Worm (Caenorhabditis elegans) whole organism, late embryonic: ENCODE data around the gene dhs-18.

ENCODE experiments used
- C38D4.7 ChIP-seq: fragments of 200-800 bp; sonication (Bioruptor generic); optimal IDR thresholded peaks from 2 replicates; lab custom pipeline; 2018; ENCODE audit warnings: mild to moderate bottlenecking, missing genetic modification characterization, moderate library complexity, missing compliant biosample characterization
- F13H6.1 ChIP-seq: sonication (generic microtip); optimal IDR thresholded peaks from 2 replicates; lab custom pipeline; 2016; ENCODE audit warnings: missing genetic modification characterization, missing compliant biosample characterization
- K09A11.1 ChIP-seq: sonication (generic microtip); optimal IDR thresholded peaks from 2 replicates; lab custom pipeline; 2017; ENCODE audit warnings: antibody characterized with exemption, mild to moderate bottlenecking, missing genetic modification characterization, missing compliant biosample characterization; ENCODE audit not compliant: insufficient read depth
- Y22D7AL.16 ChIP-seq: sonication (generic microtip); optimal IDR thresholded peaks from 2 replicates; lab custom pipeline; 2016; ENCODE audit warnings: missing genetic modification characterization, missing compliant biosample characterization
- ahr-1 ChIP-seq: sonication (generic microtip); optimal IDR thresholded peaks from 2 replicates; lab custom pipeline; 2016; ENCODE audit warnings: missing genetic modification characterization, missing compliant biosample characterization
- ceh-14 ChIP-seq: sonication (generic microtip); optimal IDR thresholded peaks from 2 replicates; lab custom pipeline; 2016; ENCODE audit warnings: missing genotype, missing genetic modification characterization, missing compliant biosample characterization
- ceh-18 ChIP-seq: sonication (generic microtip); optimal IDR thresholded peaks from 2 replicates; lab custom pipeline; 2016; ENCODE audit warnings: missing genetic modification characterization, missing compliant biosample characterization
- ceh-22 ChIP-seq: sonication (generic microtip); optimal IDR thresholded peaks from 2 replicates; lab custom pipeline; 2017; ENCODE audit warnings: missing biosample characterization, missing genetic modification characterization
- ceh-30 ChIP-seq: fragments of 150-350 bp; optimal IDR thresholded peaks from 2 replicates; lab custom pipeline; 2014; ENCODE audit warnings: missing biosample characterization, missing genetic modification characterization
- ceh-31 ChIP-seq: sonication (generic microtip); optimal IDR thresholded peaks from 2 replicates; lab custom pipeline; 2016; ENCODE audit warnings: missing genetic modification characterization, missing compliant biosample characterization
- ceh-6 ChIP-seq: fragments of 200-800 bp; sonication (Bioruptor generic); optimal IDR thresholded peaks from 2 replicates; lab custom pipeline; 2018; ENCODE audit warnings: mild to moderate bottlenecking, missing genetic modification characterization, missing compliant biosample characterization
- che-1 ChIP-seq: sonication (generic microtip); optimal IDR thresholded peaks from 2 replicates; lab custom pipeline; 2016; ENCODE audit warnings: mild to moderate bottlenecking, missing genetic modification characterization, missing compliant biosample characterization
- dmd-4 ChIP-seq: sonication (generic microtip); optimal IDR thresholded peaks from 2 replicates; lab custom pipeline; 2016; ENCODE audit warnings: borderline replicate concordance, missing genetic modification characterization, missing compliant biosample characterization
- dve-1 ChIP-seq: sonication (generic microtip); optimal IDR thresholded peaks from 2 replicates; lab custom pipeline; 2017; ENCODE audit warnings: antibody characterized with exemption, mild to moderate bottlenecking, missing genetic modification characterization, missing compliant biosample characterization
- elt-2 ChIP-seq: sonication (generic microtip); optimal IDR thresholded peaks from 2 replicates; lab custom pipeline; 2016; ENCODE audit warnings: missing genetic modification reagents, missing genetic modification characterization, missing compliant biosample characterization
- elt-4 ChIP-seq: sonication (generic microtip); optimal IDR thresholded peaks from 2 replicates; lab custom pipeline; 2016; ENCODE audit warnings: missing genetic modification characterization, missing compliant biosample characterization
- eyg-1 ChIP-seq: sonication (generic microtip); optimal IDR thresholded peaks from 2 replicates; lab custom pipeline; 2016; ENCODE audit warnings: missing genotype, missing genetic modification characterization, missing compliant biosample characterization
- fax-1 ChIP-seq: sonication (generic microtip); optimal IDR thresholded peaks from 2 replicates; lab custom pipeline; 2016; ENCODE audit warnings: missing genotype, missing genetic modification characterization, missing compliant biosample characterization
- fkh-6 ChIP-seq: sonication (generic microtip); optimal IDR thresholded peaks from 2 replicates; lab custom pipeline; 2016; ENCODE audit warnings: missing genetic modification characterization, missing compliant biosample characterization
- hlh-13 ChIP-seq: fragments of 200-800 bp; sonication (Bioruptor generic); optimal IDR thresholded peaks from 2 replicates; lab custom pipeline; 2018; ENCODE audit warnings: mild to moderate bottlenecking, missing genetic modification characterization, missing compliant biosample characterization
- hlh-30 ChIP-seq: sonication (generic microtip); optimal IDR thresholded peaks from 2 replicates; lab custom pipeline; 2017; ENCODE audit warnings: antibody characterized with exemption, missing genetic modification characterization, missing compliant biosample characterization; ENCODE audit not compliant: insufficient read depth
- lin-11 ChIP-seq: fragments of 200-800 bp; sonication (Bioruptor generic); optimal IDR thresholded peaks from 2 replicates; lab custom pipeline; 2018; ENCODE audit warnings: mild to moderate bottlenecking, missing genetic modification characterization, missing compliant biosample characterization
- madf-2 ChIP-seq: sonication (generic microtip); optimal IDR thresholded peaks from 2 replicates; lab custom pipeline; 2017; ENCODE audit warnings: missing genetic modification characterization, missing compliant biosample characterization
- mec-3 ChIP-seq: sonication (generic microtip); optimal IDR thresholded peaks from 2 replicates; lab custom pipeline; 2016; ENCODE audit warnings: borderline replicate concordance, missing genetic modification characterization, missing compliant biosample characterization
- npax-4 ChIP-seq: sonication (generic microtip); optimal IDR thresholded peaks from 2 replicates; lab custom pipeline; 2016; ENCODE audit warnings: missing genetic modification characterization, missing compliant biosample characterization
- pag-3 ChIP-seq: sonication (generic microtip); optimal IDR thresholded peaks from 2 replicates; lab custom pipeline; 2016; ENCODE audit warnings: missing compliant biosample characterization, missing genetic modification characterization, borderline replicate concordance
- pat-9 ChIP-seq: fragments of 200-800 bp; sonication (Bioruptor generic); optimal IDR thresholded peaks from 2 replicates; lab custom pipeline; 2018; ENCODE audit warnings: mild to moderate bottlenecking, missing genetic modification characterization, moderate library complexity, missing compliant biosample characterization
- pha-2 ChIP-seq: sonication (generic microtip); optimal IDR thresholded peaks from 2 replicates; lab custom pipeline; 2017; ENCODE audit warnings: mild to moderate bottlenecking, missing genetic modification characterization, missing compliant biosample characterization
- pros-1 ChIP-seq: fragments of 150-350 bp; optimal IDR thresholded peaks from 2 replicates; lab custom pipeline; 2014; ENCODE audit warnings: missing biosample characterization, missing genetic modification reagents, missing genetic modification characterization
- ref-2 ChIP-seq: sonication (generic microtip); optimal IDR thresholded peaks from 2 replicates; lab custom pipeline; 2016; ENCODE audit warnings: missing genetic modification characterization, missing compliant biosample characterization
- rnt-1 ChIP-seq: sonication (generic microtip); optimal IDR thresholded peaks from 2 replicates; lab custom pipeline; 2016; ENCODE audit warnings: missing genetic modification characterization, missing compliant biosample characterization
- sdc-2 ChIP-seq: sonication (generic microtip); optimal IDR thresholded peaks from 2 replicates; lab custom pipeline; 2016; ENCODE audit warnings: missing genotype, missing genetic modification characterization, missing compliant biosample characterization
- tbx-7 ChIP-seq: sonication (generic microtip); optimal IDR thresholded peaks from 2 replicates; lab custom pipeline; 2016; ENCODE audit warnings: missing genotype, missing genetic modification characterization, missing compliant biosample characterization
- ttx-3 ChIP-seq: sonication (generic microtip); optimal IDR thresholded peaks from 2 replicates; lab custom pipeline; 2016; ENCODE audit warnings: missing genetic modification reagents, missing genetic modification characterization, missing compliant biosample characterization
- unc-42 ChIP-seq: sonication (generic microtip); optimal IDR thresholded peaks from 2 replicates; lab custom pipeline; 2016; ENCODE audit warnings: missing genotype, missing genetic modification characterization, missing compliant biosample characterization
- unc-55 ChIP-seq: sonication (generic microtip); optimal IDR thresholded peaks from 2 replicates; lab custom pipeline; 2017; ENCODE audit warnings: missing biosample characterization, missing genetic modification reagents, missing genetic modification characterization
- unc-86 ChIP-seq: sonication (generic microtip); optimal IDR thresholded peaks from 2 replicates; lab custom pipeline; 2016; ENCODE audit warnings: missing genetic modification characterization, missing compliant biosample characterization
- zip-5 ChIP-seq: sonication (generic microtip); optimal IDR thresholded peaks from 2 replicates; lab custom pipeline; 2016; ENCODE audit warnings: missing genetic modification characterization, missing compliant biosample characterization
- ztf-16 ChIP-seq: sonication (generic microtip); optimal IDR thresholded peaks from 2 replicates; lab custom pipeline; 2017; ENCODE audit warnings: missing genetic modification characterization, missing compliant biosample characterization

The dhs-18 gene

ce11 chrV:11070388-11070787 is 23.8 kb upstream of the dhs-18 start:
- TF ChIP-seq rnt-1 (tag; lab: Kevin White, UChicago) (no peak), C38D4.7 (GFP tag; lab: Kevin White, UChicago) (no peak)

- TF ChIP-seq elt-2, result peak; percentile 83
- no peak for TF ChIP-seq unc-86
- TF ChIP-seq ceh-22 (tag; lab: Kevin White, UChicago), result no peak
- no peak for TF ChIP-seq ceh-6 (GFP tag; lab: Kevin White, UChicago)
- TF ChIP-seq K09A11.1, result no peak
- no peak for TF ChIP-seq npax-4 (tag; lab: Kevin White, UChicago)
- no peak for TF ChIP-seq fkh-6 (tag; lab: Kevin White, UChicago)
Measured at ce11 chrV:11069277-11069676, 22.6 kb upstream of the dhs-18 start, which contains the start of gene T04C12.8. T04C12.8 (minus strand) TSS chrV:11069358.

- TF ChIP-seq unc-55, result no peak
- no peak for TF ChIP-seq sdc-2 (tag; lab: Kevin White, UChicago)
- no peak for TF ChIP-seq unc-42
- TF ChIP-seq hlh-30 (tag; lab: Kevin White, UChicago), result no peak
- no peak for TF ChIP-seq unc-86
- TF ChIP-seq pros-1, result no peak
- no peak for TF ChIP-seq madf-2
- TF ChIP-seq che-1 (tag; lab: Kevin White, UChicago), result no peak
- TF ChIP-seq, all 69 proteins: peak for 0
Measured at ce11 chrV:11065513-11065912, 18.9 kb upstream of the dhs-18 start, which contains the start of gene nlp-80. nlp-80 (minus strand) TSS chrV:11065613.

ce11 chrV:11063115-11063514 is 16.5 kb upstream of the dhs-18 start, which contains the start of gene T04C12.9:
T04C12.9 (minus strand) TSS chrV:11063215.
- TF ChIP-seq hlh-13 (GFP tag; lab: Kevin White, UChicago), result no peak
- TF ChIP-seq madf-2, result no peak
- no peak for TF ChIP-seq ceh-30 (tag; lab: Kevin White, UChicago)
- TF ChIP-seq dmd-4 (tag; lab: Kevin White, UChicago), result no peak
- TF ChIP-seq mec-3, result no peak
- no peak for TF ChIP-seq ahr-1 (tag; lab: Kevin White, UChicago)
- TF ChIP-seq Y22D7AL.16, result no peak
- TF ChIP-seq fkh-6 (tag; lab: Kevin White, UChicago), result no peak
- no peak for TF ChIP-seq ceh-31 (tag; lab: Kevin White, UChicago)
- no peak for TF ChIP-seq elt-4 (tag; lab: Kevin White, UChicago)
- TF ChIP-seq ztf-16 (tag; lab: Kevin White, UChicago), result no peak
- TF ChIP-seq ceh-14 (tag; lab: Kevin White, UChicago), result no peak
- no peak for TF ChIP-seq zip-5 (tag; lab: Kevin White, UChicago)
- no peak for TF ChIP-seq pha-2
- no peak for TF ChIP-seq ref-2 (tag; lab: Kevin White, UChicago)
- no peak for TF ChIP-seq K09A11.1
- TF ChIP-seq lin-11 (tag; lab: Kevin White, UChicago), result no peak
- TF ChIP-seq tbx-7 (tag; lab: Kevin White, UChicago), result no peak
- TF ChIP-seq dve-1 (tag; lab: Kevin White, UChicago), result no peak

ce11 chrV:11061887-11062286 is 15.3 kb upstream of the dhs-18 start:
- TF ChIP-seq hlh-30 (tag; lab: Kevin White, UChicago), result no peak
- no peak for TF ChIP-seq ceh-18 (tag; lab: Kevin White, UChicago)
- no peak for TF ChIP-seq fkh-6 (tag; lab: Kevin White, UChicago)
- TF ChIP-seq pag-3 (tag; lab: Kevin White, UChicago), result no peak
- TF ChIP-seq F13H6.1 (tag; lab: Kevin White, UChicago), result no peak
- no peak for TF ChIP-seq pros-1
- TF ChIP-seq madf-2, result no peak
- TF ChIP-seq C38D4.7 (GFP tag; lab: Kevin White, UChicago), result no peak
- TF ChIP-seq eyg-1 (tag; lab: Kevin White, UChicago), result no peak
- no peak for TF ChIP-seq fax-1 (tag; lab: Kevin White, UChicago)
- TF ChIP-seq ttx-3 (tag; lab: Kevin White, UChicago), result no peak
- TF ChIP-seq pat-9 (tag; lab: Kevin White, UChicago), result no peak
